Worm (Caenorhabditis elegans): ENCODE results near the gene ZK1307.9.
A peak's percentile ranks its signal among the peaks of the same experiment; 100 is the strongest.

DNA sequence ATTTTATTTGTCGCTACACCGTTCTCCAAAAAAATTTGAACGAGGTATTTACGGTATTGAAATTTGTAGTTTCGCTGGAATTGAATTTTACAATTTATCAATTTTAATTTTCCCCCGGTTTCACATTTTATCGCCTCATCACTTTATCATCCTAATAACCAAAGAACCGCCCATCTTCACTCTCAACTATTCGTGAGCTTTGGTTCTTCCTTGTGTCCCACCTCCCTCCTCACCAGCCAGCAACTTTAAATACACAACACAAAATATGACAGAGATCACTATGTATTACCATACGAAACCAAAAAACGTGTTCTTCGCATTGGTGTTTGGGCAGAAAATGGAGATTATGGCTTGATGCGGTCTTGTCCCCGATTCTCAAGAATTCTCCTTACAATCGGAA is 45.2 kb upstream of the ZK1307.9 start:
- TF ChIP-seq zip-2 (tag; optimal IDR thresholded peaks at IDR 0.05) (no peak), F49E8.2 (tag; optimal IDR thresholded peaks at IDR 0.05; ENCODE audit: borderline replicate concordance) (no peak), ZK546.5 (tag; optimal IDR thresholded peaks at IDR 0.05) (no peak), mes-2 (tag; optimal IDR thresholded peaks at IDR 0.05; ENCODE audit: poor library complexity, severe bottlenecking) (peak; percentile 30), nhr-111 (GFP tag; optimal IDR thresholded peaks at IDR 0.05) (no peak), vab-7 (GFP tag; IDR thresholded peaks at IDR 0.05) (no peak), pha-4 (GFP tag; IDR thresholded peaks at IDR 0.05) (no peak), pha-4 (tag; optimal IDR thresholded peaks at IDR 0.05) (no peak), mep-1 (tag; optimal IDR thresholded peaks at IDR 0.05) (peak; percentile 6), aly-2 (tag; optimal IDR thresholded peaks at IDR 0.05) (no peak), tra-1 (GFP tag; IDR thresholded peaks at IDR 0.05) (0 out of 2 replicates have a peak, but pooled peaks have one; percentile 28), fkh-10 (GFP tag; optimal IDR thresholded peaks at IDR 0.05) (no peak)
